Fruit fly (Drosophila melanogaster) whole organism: ENCODE results near the gene Ndc1.

Experiments used
- CG8478 ChIP-seq: fragments of >200 bp; optimal IDR thresholded peaks from 2 replicates; lab custom pipeline; 2018; ENCODE audit warnings: inconsistent platforms
- Dll ChIP-seq: fragments of >200 bp; optimal IDR thresholded peaks from 2 replicates; lab custom pipeline; 2017
- EcR ChIP-seq, 2 experiments: fragments of >200 bp; optimal IDR thresholded peaks; 2 replicates each; lab custom pipeline; 2017; ENCODE audit warnings: missing biosample characterization in 2 of 2, missing genetic modification characterization in 2 of 2, missing genetic modification reagents in 2 of 2
- pan ChIP-seq: fragments of >200 bp; optimal IDR thresholded peaks from 2 replicates; lab custom pipeline; 2017
- psq ChIP-seq: fragments of >200 bp; optimal IDR thresholded peaks from 2 replicates; lab custom pipeline; 2017
- usp ChIP-seq: fragments of >200 bp; optimal IDR thresholded peaks from 2 replicates; lab custom pipeline; 2017; ENCODE audit warnings: missing biosample characterization, missing genetic modification characterization, mixed read lengths

The Ndc1 gene

DNA sequence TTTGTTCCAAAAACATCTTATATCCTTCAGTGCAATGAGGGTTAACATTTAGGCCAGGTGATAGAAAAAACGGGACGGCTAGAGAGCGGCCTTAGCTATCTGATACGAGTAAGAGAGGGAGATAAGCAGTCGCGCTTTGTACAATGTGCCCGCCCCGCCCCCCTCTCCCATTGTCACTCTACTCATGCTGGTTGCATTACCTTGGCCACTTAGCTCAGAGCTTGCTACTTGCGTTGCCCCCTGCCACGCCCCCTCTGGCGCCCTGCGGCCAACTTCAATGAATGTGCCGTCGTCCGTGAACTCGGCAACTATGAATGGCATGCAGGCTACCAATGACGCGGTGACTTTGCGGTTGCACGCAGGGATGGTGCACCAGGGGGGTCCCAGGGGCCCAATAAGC lies 47.6 kb downstream of the Ndc1 start:
- TF ChIP-seq EcR (GFP tag; optimal IDR thresholded peaks at IDR 0.05; lab: Kevin White, UChicago) (no peak), usp (GFP tag; lab: Kevin White, UChicago) (no peak), psq (lab: Kevin White, UChicago) (no peak), CG8478 (lab: Kevin White, UChicago) (no peak), Dll (lab: Kevin White, UChicago) (no peak), pan (lab: Kevin White, UChicago) (no peak)
